Worm (Caenorhabditis elegans): ENCODE data around the gene such-1.

- TF ChIP-seq gmeb-2 (tag; optimal IDR thresholded peaks at IDR 0.05) (no peak), fax-1 (tag; optimal IDR thresholded peaks at IDR 0.05) (no peak)
Measured at ce11 chrIII:11523504-11524025, at the start of gene such-1, which contains the start of gene Y66D12A.16.

Measured in whole organism, late embryonic.